Worm (Caenorhabditis elegans): Measurements from ENCODE around the gene hadb-1.

The hadb-1 gene

ce11 chrIII:8658367-8658761 is 29.9 kb downstream of the hadb-1 start (continued):
- TF ChIP-seq lin-35 (GFP tag; optimal IDR thresholded peaks at IDR 0.05) = peak; percentile 67 to 85
- peak; percentile 49 to 55 for TF ChIP-seq egl-27 (tag; optimal IDR thresholded peaks at IDR 0.05)
- peak; percentile 24 to 56 (median 47) for TF ChIP-seq ceh-82 (tag; optimal IDR thresholded peaks at IDR 0.05)
- TF ChIP-seq lir-3 (tag; optimal IDR thresholded peaks at IDR 0.05; ENCODE audit: poor library complexity) = peak; percentile 73
- TF ChIP-seq fkh-4 (tag; optimal IDR thresholded peaks at IDR 0.05; ENCODE audit: borderline replicate concordance) = no peak
- no peak for TF ChIP-seq sptf-1 (tag; optimal IDR thresholded peaks at IDR 0.05)
- TF ChIP-seq lin-13 (GFP tag; optimal IDR thresholded peaks at IDR 0.05) = peak; percentile 77
- no peak for TF ChIP-seq efl-3 (GFP tag; optimal IDR thresholded peaks at IDR 0.05)
- TF ChIP-seq unc-130 (tag; optimal IDR thresholded peaks at IDR 0.05) = peak; percentile 96
- no peak for TF ChIP-seq unc-62 (GFP tag; optimal IDR thresholded peaks at IDR 0.05)
- TF ChIP-seq hpl-2 (GFP tag; optimal IDR thresholded peaks at IDR 0.05) = peak; percentile 68
- peak; percentile 71 for TF ChIP-seq C04F5.9 (tag; optimal IDR thresholded peaks at IDR 0.05)
- TF ChIP-seq nhr-47 (tag; optimal IDR thresholded peaks at IDR 0.05) = peak; percentile 87
- no peak for TF ChIP-seq ets-5 (GFP tag; IDR thresholded peaks at IDR 0.05)
- TF ChIP-seq aly-2 (tag; optimal IDR thresholded peaks at IDR 0.05) = peak; percentile 32
- peak; percentile 73 for TF ChIP-seq egl-13 (tag; optimal IDR thresholded peaks at IDR 0.05)
- TF ChIP-seq tlp-1 (tag; optimal IDR thresholded peaks at IDR 0.05) = no peak
- TF ChIP-seq C34B4.2 (tag; optimal IDR thresholded peaks at IDR 0.05) = peak; percentile 85
- no peak for TF ChIP-seq nhr-12 (tag; optimal IDR thresholded peaks at IDR 0.05)
- peak; percentile 96 for TF ChIP-seq nhr-90 (tag; optimal IDR thresholded peaks at IDR 0.05; ENCODE audit: poor library complexity)
- peak; percentile 66 for TF ChIP-seq nhr-237 (tag; optimal IDR thresholded peaks at IDR 0.05)
- peak; percentile 44 for TF ChIP-seq unc-98 (GFP tag; IDR thresholded peaks at IDR 0.05)
- TF ChIP-seq alr-1 (tag; optimal IDR thresholded peaks at IDR 0.05; ENCODE audit: borderline replicate concordance) = no peak
- TF ChIP-seq skn-1 (tag; optimal IDR thresholded peaks at IDR 0.05) = peak; percentile 55
- TF ChIP-seq hlh-17 (GFP tag; optimal IDR thresholded peaks at IDR 0.05; ENCODE audit: borderline replicate concordance) = no peak
- TF ChIP-seq nhr-19 (GFP tag; conservative IDR thresholded peaks at IDR 0.05) = peak; percentile 93
- peak; percentile 91 for TF ChIP-seq ama-1 (optimal IDR thresholded peaks at IDR 0.05)
- TF ChIP-seq xbp-1 (tag; optimal IDR thresholded peaks at IDR 0.05) = peak; percentile 88
- TF ChIP-seq elt-3 (tag; optimal IDR thresholded peaks at IDR 0.05) = peak in 5 of 6 experiments; percentile 63 to 95 (median 91)
- TF ChIP-seq nhr-85 (tag) = peak; percentile 99
- peak; percentile 96 for TF ChIP-seq mep-1 (tag; optimal IDR thresholded peaks at IDR 0.05)
- TF ChIP-seq ztf-11 (tag; optimal IDR thresholded peaks at IDR 0.05) = no peak
- TF ChIP-seq fkh-10 (GFP tag; optimal IDR thresholded peaks at IDR 0.05) = no peak
- no peak for TF ChIP-seq F16B12.6 (tag; optimal IDR thresholded peaks at IDR 0.05)
- no peak for TF ChIP-seq nhr-11 (tag; optimal IDR thresholded peaks at IDR 0.05)
- TF ChIP-seq mab-9 (GFP tag; IDR thresholded peaks at IDR 0.05) = peak; percentile 62; the same call in 1 of the 2 replicates
- no peak for TF ChIP-seq ceh-8 (GFP tag; optimal IDR thresholded peaks at IDR 0.05)
- no peak for TF ChIP-seq ces-1 (GFP tag; optimal IDR thresholded peaks at IDR 0.05)

ce11 chrIII:8657676-8658366 is 30.5 kb downstream of the hadb-1 start:
- TF ChIP-seq grh-1 (GFP tag; IDR thresholded peaks at IDR 0.05) (no peak), ets-5 (GFP tag; IDR thresholded peaks at IDR 0.05) (no peak), sptf-1 (tag; optimal IDR thresholded peaks at IDR 0.05) (no peak), efl-1 (optimal IDR thresholded peaks at IDR 0.05) (no peak), efl-1 (GFP tag; optimal IDR thresholded peaks at IDR 0.05 in 1 of 2) (peak in 1 of 2 experiments; percentile 92)

All from whole organism, L1 larva.